Fruit fly (Drosophila melanogaster): Measurements from ENCODE around the gene ush.

The ush gene

DNA sequence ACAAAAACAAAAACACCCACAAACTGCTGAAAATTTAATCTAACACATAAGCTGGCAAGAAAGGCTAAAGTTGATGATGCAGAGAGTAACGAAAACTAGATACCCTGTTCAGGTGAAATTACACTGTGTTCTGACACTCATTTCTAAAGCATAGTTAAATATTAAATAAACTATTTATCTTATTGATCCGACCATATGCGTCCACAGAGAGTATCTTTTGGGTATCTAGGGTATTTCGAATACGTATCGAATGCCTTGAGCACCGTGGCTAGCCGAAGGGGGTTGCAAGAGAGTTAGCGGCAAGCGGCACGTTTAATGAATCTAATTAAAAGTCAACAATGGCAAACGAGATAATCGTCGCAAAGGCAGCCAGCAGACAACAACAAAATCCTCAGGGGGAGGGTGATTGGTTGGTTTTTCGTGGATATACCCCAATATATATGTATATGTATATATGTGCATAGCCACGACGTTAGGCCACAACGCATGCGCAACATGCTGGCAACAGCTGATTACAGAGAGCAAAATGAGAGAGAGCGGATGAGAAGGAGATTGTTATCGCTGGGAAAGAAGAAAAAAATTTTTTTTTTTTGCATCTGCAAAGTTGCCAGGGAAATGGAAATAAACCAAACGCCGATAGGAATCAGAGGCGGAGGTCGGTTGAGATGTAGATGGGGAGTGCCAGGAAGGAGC is 46.1 kb downstream of the ush start (continued):
- peak; percentile 81 for TF ChIP-seq CG18599 (GFP tag; optimal IDR thresholded peaks at IDR 0.05)
- peak; percentile 30 for TF ChIP-seq repo (GFP tag; optimal IDR thresholded peaks at IDR 0.05)
- TF ChIP-seq CG14441 (GFP tag; IDR thresholded peaks at IDR 0.05), result peak; percentile 89
- TF ChIP-seq bsh (GFP tag; optimal IDR thresholded peaks at IDR 0.05), result peak in 1 of 2 experiments; percentile 86
- no peak for TF ChIP-seq sd (tag; optimal IDR thresholded peaks at IDR 0.05)
- peak; percentile 84 for TF ChIP-seq CG12391 (tag; optimal IDR thresholded peaks at IDR 0.05)
- peak; percentile 28 for TF ChIP-seq Ravus (GFP tag; IDR thresholded peaks at IDR 0.05)
- peak; percentile 81 for TF ChIP-seq ase (GFP tag; IDR thresholded peaks at IDR 0.05)
- TF ChIP-seq ash1 (GFP tag; optimal IDR thresholded peaks at IDR 0.05), result peak; percentile 24
- TF ChIP-seq inv (GFP tag; IDR thresholded peaks at IDR 0.05; ENCODE audit: partially characterized antibody), result no peak
- peak; percentile 47 for TF ChIP-seq Drgx (GFP tag; IDR thresholded peaks at IDR 0.05)
- 0 out of 3 replicates have a peak, but pooled peaks have one; percentile 27 for TF ChIP-seq CG6175 (GFP tag; IDR thresholded peaks at IDR 0.05)
- peak; percentile 56 for TF ChIP-seq CG5245 (GFP tag; optimal IDR thresholded peaks at IDR 0.05)
- TF ChIP-seq CG4707 (GFP tag; optimal IDR thresholded peaks at IDR 0.05), result peak; percentile 29
- TF ChIP-seq gro (GFP tag; optimal IDR thresholded peaks at IDR 0.05), result peak; percentile 60
- peak; percentile 2 for TF ChIP-seq Hey (tag; optimal IDR thresholded peaks at IDR 0.05)
- TF ChIP-seq E2f1 (GFP tag; IDR thresholded peaks at IDR 0.05), result peak; percentile 86
- TF ChIP-seq CG12769 (tag; optimal IDR thresholded peaks at IDR 0.05), result peak; percentile 83
- TF ChIP-seq CG17568 (GFP tag; optimal IDR thresholded peaks at IDR 0.05), result peak; percentile 54
- TF ChIP-seq her (GFP tag; optimal IDR thresholded peaks at IDR 0.05), result peak; percentile 17
- TF ChIP-seq D19B (GFP tag; optimal IDR thresholded peaks at IDR 0.05), result peak; percentile 98
- TF ChIP-seq pita (GFP tag; optimal IDR thresholded peaks at IDR 0.05), result no peak
- peak; percentile 25 for TF ChIP-seq CrebB (tag; optimal IDR thresholded peaks at IDR 0.05)
- peak; percentile 60 for TF ChIP-seq CG17802 (tag; optimal IDR thresholded peaks at IDR 0.05)
- peak; percentile 36 for TF ChIP-seq ac (GFP tag; optimal IDR thresholded peaks at IDR 0.05)
- TF ChIP-seq Chrac-16 (GFP tag; optimal IDR thresholded peaks at IDR 0.05), result peak; percentile 79
- TF ChIP-seq Atf3 (GFP tag; optimal IDR thresholded peaks at IDR 0.05), result peak; percentile 39
- TF ChIP-seq CG18262 (tag; optimal IDR thresholded peaks at IDR 0.05), result peak; percentile 91
- peak; percentile 85 for TF ChIP-seq CG17359 (tag; optimal IDR thresholded peaks at IDR 0.05)
- TF ChIP-seq MBD-R2 (GFP tag; IDR thresholded peaks at IDR 0.05), result peak; percentile 30; the same call in 1 of the 2 replicates
- TF ChIP-seq CG7271 (tag; optimal IDR thresholded peaks at IDR 0.05), result no peak
- peak; percentile 27 for TF ChIP-seq CG8281 (tag; optimal IDR thresholded peaks at IDR 0.05)
- TF ChIP-seq croc (GFP tag; conservative IDR thresholded peaks at IDR 0.05), result peak; percentile 81
- no peak for TF ChIP-seq CG3163 (GFP tag; optimal IDR thresholded peaks at IDR 0.05)
- TF ChIP-seq bab2 (GFP tag; optimal IDR thresholded peaks at IDR 0.05), result no peak
- TF ChIP-seq lilli (GFP tag; optimal IDR thresholded peaks at IDR 0.05), result peak; percentile 62
- peak; percentile 57 for TF ChIP-seq psq (GFP tag; optimal IDR thresholded peaks at IDR 0.05)
- peak; percentile 57 to 82 for TF ChIP-seq chif (GFP tag; optimal IDR thresholded peaks at IDR 0.05)
- peak; percentile 68 for TF ChIP-seq grau (tag; optimal IDR thresholded peaks at IDR 0.05)
- TF ChIP-seq ab (GFP tag; optimal IDR thresholded peaks at IDR 0.05), result peak; percentile 19
- no peak for TF ChIP-seq lov (optimal IDR thresholded peaks at IDR 0.05)
- TF ChIP-seq lov (GFP tag; IDR thresholded peaks at IDR 0.05), result peak; percentile 88
- TF ChIP-seq trh (GFP tag; optimal IDR thresholded peaks at IDR 0.05), result peak; percentile 69
- no peak for TF ChIP-seq lbe (GFP tag; optimal IDR thresholded peaks at IDR 0.05)
- peak; percentile 91 for TF ChIP-seq CG2199 (GFP tag; IDR thresholded peaks at IDR 0.05)
- TF ChIP-seq gce (GFP tag; IDR thresholded peaks at IDR 0.05), result peak; percentile 78; the same call in 2 of the 3 replicates
- TF ChIP-seq CG2120 (GFP tag; optimal IDR thresholded peaks at IDR 0.05), result peak; percentile 60
- TF ChIP-seq CG2678 (tag; optimal IDR thresholded peaks at IDR 0.05), result peak; percentile 87
- peak; percentile 62; the same call in 1 of the 2 replicates for TF ChIP-seq danr (GFP tag; IDR thresholded peaks at IDR 0.05)
- peak; percentile 73 for TF ChIP-seq CG8388 (GFP tag; optimal IDR thresholded peaks at IDR 0.05)

Measured in whole organism, embryonic.